Worm (Caenorhabditis elegans) whole organism, dauer: ENCODE results near the gene F55A11.11.

Experiments used
- unc-62 ChIP-seq: sonication (generic microtip); optimal IDR thresholded peaks from 2 replicates; lab custom pipeline; 2017; ENCODE audit warnings: missing biosample characterization, missing genetic modification reagents, missing genetic modification characterization

The F55A11.11 gene

ce11 chrV:11773420-11773819 is 9.5 kb upstream of the F55A11.11 start, which contains the start of gene bus-18:
TSS of gene bus-18 (plus strand) at chrV:11773720.
- no peak for TF ChIP-seq unc-62

DNA sequence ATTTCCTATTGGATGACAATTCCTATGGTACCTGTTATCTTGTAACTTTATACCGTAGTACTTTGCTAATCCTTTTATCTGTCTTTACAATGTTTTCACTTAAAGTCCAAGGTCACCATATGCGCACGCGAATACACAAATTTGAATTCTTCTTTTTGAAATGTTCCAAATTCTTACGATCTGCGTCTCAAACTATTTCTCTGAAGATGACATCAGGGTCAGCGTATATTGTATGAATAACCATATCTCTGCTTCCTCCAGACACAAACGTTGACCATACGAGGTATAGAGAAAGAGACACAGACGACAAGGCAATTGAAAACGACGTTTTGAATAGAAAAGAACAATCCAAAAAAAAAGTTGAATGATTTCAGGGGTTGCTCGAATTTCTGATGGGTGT is 9.0 kb upstream of the F55A11.11 start:
- no peak for TF ChIP-seq unc-62

ce11 chrV:11776538-11776937 is 6.4 kb upstream of the F55A11.11 start, which contains the start of gene F55A11.6:
TSS of gene F55A11.6 (plus strand) at chrV:11776838.
- TF ChIP-seq unc-62, result no peak

- TF ChIP-seq unc-62, result no peak
These were observed 5.1 kb upstream of the F55A11.11 start for ce11 chrV:11777846-11778245.

- TF ChIP-seq unc-62, result no peak
These were observed 3.6 kb upstream of the F55A11.11 start for ce11 chrV:11779310-11779709.

DNA sequence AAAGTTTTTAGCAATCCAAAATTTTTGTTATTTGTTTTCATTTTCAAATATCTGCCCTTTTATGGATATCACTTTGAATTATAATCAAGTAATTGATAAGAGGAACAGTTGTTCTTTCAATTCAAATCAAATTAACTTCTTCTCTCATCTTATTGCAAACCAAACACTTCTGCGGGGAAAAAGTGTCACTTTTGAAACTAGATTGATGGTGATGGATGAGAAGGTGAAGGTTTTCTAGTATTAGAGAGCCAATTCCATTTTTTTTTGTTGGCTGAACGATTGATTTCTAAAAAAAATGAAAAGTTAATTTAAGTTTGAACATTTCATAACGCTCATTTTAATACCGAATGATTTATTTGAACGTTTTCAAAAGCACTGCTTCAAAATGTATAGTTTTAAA is 3.1 kb upstream of the F55A11.11 start:
- no peak for TF ChIP-seq unc-62

ce11 chrV:11787258-11787657 is 4.3 kb downstream of the F55A11.11 start, which contains the start of gene F55A11.7:
TSS of gene F55A11.7 (minus strand) at chrV:11787443.
- no peak for TF ChIP-seq unc-62

DNA sequence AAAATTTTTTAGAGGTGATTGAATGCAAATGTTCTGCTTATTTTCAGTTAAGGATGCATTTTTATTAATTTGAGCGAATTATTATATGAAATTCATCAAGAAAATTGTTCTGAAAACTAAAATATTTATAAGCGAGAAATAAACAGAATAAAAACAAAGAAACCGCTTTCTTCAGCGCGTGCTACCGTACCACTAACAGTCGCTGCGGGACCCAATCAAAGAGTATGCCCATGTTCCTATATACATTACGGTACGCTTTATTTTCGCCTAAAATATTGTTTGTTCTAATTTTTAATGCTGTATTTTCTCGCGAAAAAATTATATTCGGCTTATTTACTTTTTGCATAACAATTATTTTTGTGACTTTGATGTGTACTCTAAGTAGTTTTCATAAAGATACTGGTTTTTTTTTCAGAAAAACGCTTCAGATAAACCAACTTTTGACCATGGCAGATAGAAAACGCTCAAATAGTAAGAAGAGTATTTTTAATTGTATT is 4.8 kb downstream of the F55A11.11 start, which contains the start of gene F55A11.8:
Gene F55A11.8, plus strand, starts transcription at position 447 of the 497 bp plus-strand sequence.
- TF ChIP-seq unc-62, result no peak

- TF ChIP-seq unc-62, result no peak
These were observed 6.5 kb downstream of the F55A11.11 start, which contains the start of gene D2023.1 for ce11 chrV:11789474-11789873. TSS of gene D2023.1 (plus strand) at chrV:11789550.

DNA sequence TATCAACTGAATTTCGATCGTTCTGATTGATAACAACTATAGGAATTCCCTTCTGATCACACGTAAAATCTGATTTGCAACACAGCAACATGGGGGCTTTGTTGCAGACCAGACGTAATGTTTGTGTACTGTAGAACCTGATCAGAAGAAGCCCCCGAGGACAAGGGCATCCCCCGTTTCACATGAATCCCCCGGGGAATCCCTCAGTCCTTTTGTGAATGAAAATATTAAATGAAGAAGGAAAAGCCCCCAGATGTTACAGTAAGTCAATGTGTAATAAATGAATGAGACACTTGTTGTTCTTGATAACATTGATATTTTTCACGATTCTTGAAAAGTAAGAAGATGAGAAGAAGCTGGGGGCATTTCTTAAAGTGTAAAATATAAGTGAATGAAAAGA is 11.2 kb downstream of the F55A11.11 start:
- TF ChIP-seq unc-62, result no peak

- no peak for TF ChIP-seq unc-62
These were observed 12.4 kb downstream of the F55A11.11 start for ce11 chrV:11795352-11795751.

DNA sequence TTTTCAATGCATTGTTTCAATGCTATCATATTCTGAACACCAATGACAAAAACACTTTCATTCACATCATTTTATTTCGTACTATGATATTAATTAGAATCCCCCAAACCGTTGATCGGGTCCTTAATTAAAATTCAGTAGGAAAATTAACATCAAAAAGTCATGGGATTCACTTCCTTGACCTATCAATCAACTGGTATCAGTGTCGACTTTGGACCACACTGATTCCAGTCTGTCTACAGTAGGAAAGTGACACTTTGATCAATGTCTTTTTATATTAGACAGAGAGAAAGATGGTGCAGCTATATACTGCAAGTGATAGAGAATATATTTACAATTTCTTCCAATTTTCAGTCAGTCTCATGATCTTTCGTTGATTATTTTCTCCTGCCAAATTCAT is 13.4 kb downstream of the F55A11.11 start:
- no peak for TF ChIP-seq unc-62

- no peak for TF ChIP-seq unc-62
These were observed 14.4 kb downstream of the F55A11.11 start for ce11 chrV:11797272-11797855.

DNA sequence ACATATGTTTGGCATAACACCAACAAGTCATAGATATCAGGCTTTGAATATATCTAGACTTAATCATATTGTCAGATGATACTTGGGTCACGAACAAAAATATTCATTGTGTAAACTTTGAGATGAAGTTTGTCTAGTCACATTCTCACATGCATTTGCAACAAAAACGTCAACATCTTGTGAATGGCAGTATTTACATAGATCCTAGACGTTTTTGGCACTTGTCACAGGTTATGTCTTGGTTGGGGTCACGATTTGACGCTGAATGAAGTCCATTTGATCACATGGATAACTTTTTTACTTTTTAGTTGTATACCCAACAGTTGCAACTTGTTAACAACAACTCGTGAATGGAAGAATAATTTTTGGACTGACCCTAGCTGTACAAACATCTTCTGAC is 15.4 kb downstream of the F55A11.11 start:
- no peak for TF ChIP-seq unc-62

- TF ChIP-seq unc-62, result no peak
These were observed 16.4 kb downstream of the F55A11.11 start for ce11 chrV:11799252-11799822.

ce11 chrV:11800486-11800885 is 17.5 kb downstream of the F55A11.11 start:
- TF ChIP-seq unc-62, result no peak

ce11 chrV:11801076-11801849 is 18.3 kb downstream of the F55A11.11 start:
- no peak for TF ChIP-seq unc-62
